Fruit fly (Drosophila melanogaster) whole organism, embryonic: Measurements from ENCODE around the gene CG2147.
A peak's percentile ranks its signal among the peaks of the same experiment; 100 is the strongest.

Source experiments
- Ada2b ChIP-seq: fragments of 200-800 bp; sonication (Bioruptor generic); IDR thresholded peaks from 2 replicates; pipeline ENCODE4 v1.3.6; 2022; ENCODE audit warnings: missing biosample characterization, missing genetic modification characterization
- BtbVII ChIP-seq: fragments of 200-800 bp; sonication (Bioruptor generic); optimal IDR thresholded peaks from 3 replicates; lab custom pipeline; 2017; ENCODE audit warnings: missing biosample characterization, mild to moderate bottlenecking, missing genetic modification characterization
- Bteb2 ChIP-seq: fragments of 200-800 bp; sonication (Bioruptor generic); optimal IDR thresholded peaks from 2 replicates; lab custom pipeline; 2016; ENCODE audit warnings: missing biosample characterization, missing genetic modification characterization
- CG10267 ChIP-seq: fragments of 200-800 bp; sonication (Bioruptor generic); optimal IDR thresholded peaks from 2 replicates; lab custom pipeline; 2018; ENCODE audit warnings: missing biosample characterization, mild to moderate bottlenecking, missing genetic modification characterization, moderate library complexity
- CG10959 ChIP-seq: fragments of 200-800 bp; sonication (Bioruptor generic); IDR thresholded peaks from 2 replicates; pipeline ENCODE4 v1.3.6; 2022; ENCODE audit warnings: missing biosample characterization, missing genetic modification characterization
- CG12155 ChIP-seq: fragments of 200-800 bp; sonication (Bioruptor generic); optimal IDR thresholded peaks from 3 replicates; lab custom pipeline; 2016; ENCODE audit warnings: missing biosample characterization, missing genetic modification characterization
- CG12942 ChIP-seq: fragments of 200-800 bp; sonication (Bioruptor generic); optimal IDR thresholded peaks from 3 replicates; lab custom pipeline; 2016; ENCODE audit warnings: missing biosample characterization, missing genetic modification characterization
- CG13287 ChIP-seq: fragments of 200-800 bp; sonication (Bioruptor generic); IDR thresholded peaks from 2 replicates; pipeline ENCODE4 v1.3.6; 2022; ENCODE audit warnings: missing biosample characterization, missing genetic modification characterization; ENCODE audit not compliant: partially characterized antibody
- CG13624 ChIP-seq: fragments of 200-800 bp; sonication (Bioruptor generic); optimal IDR thresholded peaks from 2 replicates; lab custom pipeline; 2016; ENCODE audit warnings: missing biosample characterization, missing genetic modification characterization
- CG15514 ChIP-seq: fragments of 200-800 bp; sonication (Bioruptor generic); optimal IDR thresholded peaks from 3 replicates; lab custom pipeline; 2017; ENCODE audit warnings: missing biosample characterization, missing genetic modification characterization, mild to moderate bottlenecking, moderate library complexity, missing genetic modification reagents
- CG15601 ChIP-seq: fragments of 200-800 bp; sonication (Bioruptor generic); optimal IDR thresholded peaks from 3 replicates; lab custom pipeline; 2019; ENCODE audit warnings: missing biosample characterization, mild to moderate bottlenecking, missing genetic modification characterization, moderate library complexity
- CG17568 ChIP-seq: fragments of 200-800 bp; sonication (Bioruptor generic); optimal IDR thresholded peaks from 2 replicates; lab custom pipeline; 2018; ENCODE audit warnings: missing biosample characterization, mild to moderate bottlenecking, missing genetic modification characterization, moderate library complexity
- CG2875 ChIP-seq: fragments of 200-800 bp; sonication (Bioruptor generic); optimal IDR thresholded peaks from 2 replicates; lab custom pipeline; 2017; ENCODE audit warnings: missing biosample characterization, mild to moderate bottlenecking, missing genetic modification characterization, missing genetic modification reagents
- CG3065 ChIP-seq: fragments of 200-800 bp; sonication (Bioruptor generic); optimal IDR thresholded peaks from 2 replicates; lab custom pipeline; 2016; ENCODE audit warnings: missing biosample characterization, missing genetic modification characterization
- CG4328 ChIP-seq: fragments of 200-800 bp; sonication (Bioruptor generic); optimal IDR thresholded peaks from 3 replicates; lab custom pipeline; 2017; ENCODE audit warnings: missing biosample characterization, missing genetic modification reagents, missing genetic modification characterization
- CG4730 ChIP-seq: fragments of 200-800 bp; sonication (Bioruptor generic); IDR thresholded peaks from 2 replicates; pipeline ENCODE4 v1.3.6; 2022; ENCODE audit warnings: missing biosample characterization, missing genetic modification characterization
- CG7987 ChIP-seq: fragments of 200-800 bp; sonication (Bioruptor generic); optimal IDR thresholded peaks from 2 replicates; lab custom pipeline; 2018; ENCODE audit warnings: missing biosample characterization, mild to moderate bottlenecking, missing genetic modification characterization, moderate library complexity
- CG8089 ChIP-seq: fragments of 200-800 bp; sonication (Bioruptor generic); optimal IDR thresholded peaks from 3 replicates; lab custom pipeline; 2016; ENCODE audit warnings: missing biosample characterization, missing genetic modification characterization
- CG8281 ChIP-seq: fragments of 200-800 bp; sonication (Bioruptor generic); optimal IDR thresholded peaks from 2 replicates; lab custom pipeline; 2018; ENCODE audit warnings: missing biosample characterization, mild to moderate bottlenecking, missing genetic modification characterization, moderate library complexity
- CG9876 ChIP-seq: fragments of 200-800 bp; sonication (Bioruptor generic); optimal IDR thresholded peaks from 2 replicates; lab custom pipeline; 2016; ENCODE audit warnings: missing biosample characterization, missing genetic modification characterization
- Dek ChIP-seq: fragments of 200-800 bp; sonication (Bioruptor generic); optimal IDR thresholded peaks from 3 replicates; lab custom pipeline; 2019; ENCODE audit warnings: missing biosample characterization, mild to moderate bottlenecking, missing genetic modification characterization, moderate library complexity
- Dp ChIP-seq: fragments of 200-800 bp; sonication (Bioruptor generic); optimal IDR thresholded peaks from 2 replicates; lab custom pipeline; 2018; ENCODE audit warnings: missing biosample characterization, mild to moderate bottlenecking, missing genetic modification characterization, moderate library complexity
- E2f2 ChIP-seq: fragments of 200-800 bp; sonication (Bioruptor generic); IDR thresholded peaks from 2 replicates; pipeline ENCODE4 v1.3.6; 2022; ENCODE audit warnings: missing biosample characterization, missing genetic modification characterization
- HLHmδ ChIP-seq: fragments of 200-800 bp; sonication (Bioruptor generic); optimal IDR thresholded peaks from 2 replicates; lab custom pipeline; 2018; ENCODE audit warnings: missing biosample characterization, mild to moderate bottlenecking, missing genetic modification characterization, moderate library complexity
- HmgZ ChIP-seq: fragments of 200-800 bp; sonication (Bioruptor generic); optimal IDR thresholded peaks from 2 replicates; lab custom pipeline; 2018; ENCODE audit warnings: missing biosample characterization, mild to moderate bottlenecking, missing genetic modification characterization
- Hmx ChIP-seq: fragments of 200-800 bp; sonication (Bioruptor generic); optimal IDR thresholded peaks from 2 replicates; lab custom pipeline; 2016; ENCODE audit warnings: missing biosample characterization, missing genetic modification characterization
- MTF-1 ChIP-seq: fragments of 200-800 bp; sonication (Bioruptor generic); optimal IDR thresholded peaks from 2 replicates; lab custom pipeline; 2018; ENCODE audit warnings: missing biosample characterization, mild to moderate bottlenecking, missing genetic modification characterization, borderline replicate concordance
- NfI ChIP-seq: fragments of 200-800 bp; sonication (Bioruptor generic); optimal IDR thresholded peaks from 3 replicates; lab custom pipeline; 2018; ENCODE audit warnings: missing biosample characterization, mild to moderate bottlenecking, missing genetic modification characterization, moderate library complexity
- Rx ChIP-seq: fragments of 200-800 bp; sonication (Bioruptor generic); IDR thresholded peaks from 2 replicates; pipeline ENCODE4 v1.3.6; 2022; ENCODE audit warnings: missing biosample characterization, missing genetic modification characterization
- Scr ChIP-seq: fragments of 200-800 bp; sonication (Bioruptor generic); IDR thresholded peaks from 2 replicates; pipeline ENCODE4 v1.3.6; 2022; ENCODE audit warnings: missing biosample characterization, missing genetic modification characterization; ENCODE audit not compliant: partially characterized antibody
- Spps ChIP-seq: fragments of 200-800 bp; sonication (Bioruptor generic); optimal IDR thresholded peaks from 2 replicates; lab custom pipeline; 2018; ENCODE audit warnings: missing biosample characterization, mild to moderate bottlenecking, missing genetic modification characterization
- Ssrp ChIP-seq: fragments of 200-800 bp; sonication (Bioruptor generic); optimal IDR thresholded peaks from 2 replicates; lab custom pipeline; 2018; ENCODE audit warnings: missing biosample characterization, mild to moderate bottlenecking, missing genetic modification characterization, moderate library complexity
- Stat92E ChIP-seq, 3 experiments: fragments of >200 bp in 2 of 3; fragments of 200-800 bp in 1 of 3; sonication (Bioruptor generic) in 1 of 3; optimal IDR thresholded peaks; 2 replicates each; lab custom pipeline; 2017 to 2019; ENCODE audit warnings: missing biosample characterization in 3 of 3, missing genetic modification characterization in 3 of 3, mild to moderate bottlenecking in 1 of 3, moderate library complexity in 1 of 3
- Vsx1 ChIP-seq: fragments of 200-800 bp; sonication (Bioruptor generic); optimal IDR thresholded peaks from 2 replicates; lab custom pipeline; 2017; ENCODE audit warnings: missing biosample characterization, mild to moderate bottlenecking, missing genetic modification characterization, missing genetic modification reagents
- bcd ChIP-seq: fragments of 200-800 bp; sonication (Bioruptor generic); optimal IDR thresholded peaks from 2 replicates; lab custom pipeline; 2017; ENCODE audit warnings: missing biosample characterization, mild to moderate bottlenecking, missing genetic modification characterization
- croc ChIP-seq: fragments of 200-800 bp; sonication (Bioruptor generic); conservative IDR thresholded peaks from 3 replicates; pipeline ENCODE4 v1.3.6; 2022; ENCODE audit warnings: missing biosample characterization, missing genetic modification characterization
- dati ChIP-seq: fragments of 200-800 bp; sonication (Bioruptor generic); IDR thresholded peaks from 2 replicates; pipeline ENCODE4 v1.3.6; 2022; ENCODE audit warnings: missing biosample characterization, missing genetic modification characterization
- dimm ChIP-seq: fragments of 200-800 bp; sonication (Bioruptor generic); IDR thresholded peaks from 2 replicates; pipeline ENCODE4 v1.3.6; 2022; ENCODE audit warnings: missing biosample characterization, missing genetic modification characterization
- en ChIP-seq: fragments of 200-800 bp; sonication (Bioruptor generic); optimal IDR thresholded peaks from 2 replicates; lab custom pipeline; 2016; ENCODE audit warnings: missing biosample characterization, missing genetic modification characterization
- ftz-f1 ChIP-seq: fragments of 200-800 bp; sonication (Bioruptor generic); optimal IDR thresholded peaks from 2 replicates; lab custom pipeline; 2016; ENCODE audit warnings: missing biosample characterization, missing genetic modification characterization
- grau ChIP-seq: fragments of 200-800 bp; optimal IDR thresholded peaks from 3 replicates; lab custom pipeline; 2019; ENCODE audit warnings: missing biosample characterization, mild to moderate bottlenecking, missing genetic modification characterization, moderate library complexity
- hkb ChIP-seq, 2 experiments: fragments of 200-800 bp in 1 of 2; fragments of >200 bp in 1 of 2; sonication (Bioruptor generic) in 1 of 2; IDR thresholded peaks in 1 of 2; optimal IDR thresholded peaks in 1 of 2; 2 replicates each; pipeline versions ENCODE4 v1.3.6 to Lab custom; 2017 to 2022; ENCODE audit warnings: missing biosample characterization in 1 of 2, missing genetic modification characterization in 1 of 2
- otp ChIP-seq: fragments of 200-800 bp; sonication (Bioruptor generic); IDR thresholded peaks from 3 replicates; pipeline ENCODE4, ENCODE4 v1.3.6; 2022; ENCODE audit warnings: missing biosample characterization, missing genetic modification characterization
- pros ChIP-seq: fragments of 200-800 bp; sonication (Bioruptor generic); optimal IDR thresholded peaks from 3 replicates; lab custom pipeline; 2019; ENCODE audit warnings: missing biosample characterization, mild to moderate bottlenecking, missing genetic modification characterization, moderate library complexity
- sens ChIP-seq: fragments of 200-800 bp; sonication (Bioruptor generic); peaks from one replicate; lab custom pipeline; 2016; ENCODE audit warnings: missing biosample characterization, missing genetic modification characterization
- sima ChIP-seq: fragments of 200-800 bp; sonication (Bioruptor generic); optimal IDR thresholded peaks from 2 replicates; lab custom pipeline; 2016; ENCODE audit warnings: missing biosample characterization, missing genetic modification characterization
- tgo ChIP-seq: fragments of 200-800 bp; sonication (Bioruptor generic); IDR thresholded peaks from 3 replicates; pipeline ENCODE4 v1.3.6; 2022; ENCODE audit warnings: missing biosample characterization, missing genetic modification characterization
- ttk ChIP-seq: fragments of 200-800 bp; sonication (Bioruptor generic); IDR thresholded peaks from 2 replicates; pipeline ENCODE4 v2.1.2; 2022; ENCODE audit warnings: missing biosample characterization, missing genetic modification characterization
- twi ChIP-seq: fragments of 200-800 bp; optimal IDR thresholded peaks from 2 replicates; lab custom pipeline; 2019; ENCODE audit warnings: missing biosample characterization, mild to moderate bottlenecking, missing genetic modification characterization, moderate library complexity

CG2147 gene

dm6 chrX:8273799-8274484, 33.5 kb downstream of the CG2147 start, which contains the start of gene CG15343 (continued):
- TF ChIP-seq CG15514 (GFP tag; lab: Kevin White, UChicago), result no peak
- TF ChIP-seq CG10959, result no peak
- TF ChIP-seq sens (GFP tag; lab: Kevin White, UChicago), result peak; percentile 79
- TF ChIP-seq CG2875, result no peak
- TF ChIP-seq Dp, result no peak
- TF ChIP-seq HmgZ (tag; lab: Kevin White, UChicago), result no peak
- no peak for TF ChIP-seq pros (GFP tag; lab: Kevin White, UChicago)
- peak; percentile 42; the same call in 1 of the 2 replicates for TF ChIP-seq ttk (GFP tag; lab: Robert Waterston, UW)
- peak; percentile 31 for TF ChIP-seq bcd (GFP tag; lab: Kevin White, UChicago)
- no peak for TF ChIP-seq dimm (GFP tag; lab: Robert Waterston, UW)
- TF ChIP-seq grau (tag; lab: Kevin White, UChicago), result peak; percentile 20
- TF ChIP-seq BtbVII (GFP tag; lab: Kevin White, UChicago), result no peak
- 0 out of 3 replicates have a peak, but pooled peaks have one; percentile 28 for TF ChIP-seq tgo (GFP tag; lab: Robert Waterston, UW)
- no peak for TF ChIP-seq croc (GFP tag; lab: Robert Waterston, UW)
- TF ChIP-seq ftz-f1 (GFP tag; lab: Kevin White, UChicago), result no peak
- no peak for TF ChIP-seq otp
- TF ChIP-seq CG9876 (GFP tag; lab: Kevin White, UChicago), result no peak
- no peak for TF ChIP-seq CG12942 (GFP tag; lab: Kevin White, UChicago)
- no peak for TF ChIP-seq Ada2b
- TF ChIP-seq twi (tag; lab: Kevin White, UChicago), result no peak
- TF ChIP-seq Bteb2 (GFP tag; lab: Kevin White, UChicago), result no peak
- no peak for TF ChIP-seq sima (GFP tag; lab: Kevin White, UChicago)
- TF ChIP-seq hkb (optimal IDR thresholded peaks at IDR 0.05; lab: Kevin White, UChicago), result no peak
- no peak for TF ChIP-seq hkb (GFP tag; IDR thresholded peaks at IDR 0.05; lab: Robert Waterston, UW)
- TF ChIP-seq CG10267 (tag; lab: Kevin White, UChicago), result no peak
- TF ChIP-seq CG7987, result no peak
- TF ChIP-seq CG12155 (GFP tag; lab: Kevin White, UChicago), result peak; percentile 11
- no peak for TF ChIP-seq Vsx1 (GFP tag; lab: Kevin White, UChicago)
- TF ChIP-seq CG15601 (tag; lab: Kevin White, UChicago), result no peak
- no peak for TF ChIP-seq CG17568 (GFP tag; lab: Kevin White, UChicago)
- no peak for TF ChIP-seq CG13287 (GFP tag; lab: Robert Waterston, UW)
- no peak for TF ChIP-seq Scr
- TF ChIP-seq Rx, result no peak
- TF ChIP-seq en (GFP tag; lab: Kevin White, UChicago), result no peak
- TF ChIP-seq MTF-1 (GFP tag; lab: Kevin White, UChicago), result no peak
- TF ChIP-seq CG4730, result no peak
- peak; percentile 15 for TF ChIP-seq CG13624 (GFP tag; lab: Kevin White, UChicago)
- TF ChIP-seq HLHmδ (GFP tag; lab: Kevin White, UChicago), result no peak
- TF ChIP-seq E2f2 (GFP tag; lab: Robert Waterston, UW), result no peak
- TF ChIP-seq CG8089 (GFP tag; lab: Kevin White, UChicago), result no peak
- no peak for TF ChIP-seq dati (GFP tag; lab: Robert Waterston, UW)
- TF ChIP-seq CG4328 (GFP tag; lab: Kevin White, UChicago), result no peak
- peak; percentile 1 for TF ChIP-seq NfI (GFP tag; lab: Kevin White, UChicago)
- no peak for TF ChIP-seq CG8281 (tag; lab: Kevin White, UChicago)
- no peak for TF ChIP-seq Stat92E (GFP tag; optimal IDR thresholded peaks at IDR 0.05; lab: Kevin White, UChicago)
- no peak for TF ChIP-seq Hmx (GFP tag; lab: Kevin White, UChicago)
- TF ChIP-seq Ssrp (tag; lab: Kevin White, UChicago), result no peak
- no peak for TF ChIP-seq Dek (tag; lab: Kevin White, UChicago)
- no peak for TF ChIP-seq Spps (tag; lab: Kevin White, UChicago)
- TF ChIP-seq CG3065, result no peak
